Worm (Caenorhabditis elegans): ENCODE data around the gene B0563.18.

ce11 chrX:9212675-9213074 is 40.3 kb downstream of the B0563.18 start:
- TF ChIP-seq nhr-237 (tag; optimal IDR thresholded peaks at IDR 0.05) = no peak
- TF ChIP-seq nhr-12 (tag; optimal IDR thresholded peaks at IDR 0.05) = no peak
- no peak for TF ChIP-seq Y116A8C.19 (tag; optimal IDR thresholded peaks at IDR 0.05; ENCODE audit: borderline replicate concordance)
- no peak for TF ChIP-seq irx-1 (tag; optimal IDR thresholded peaks at IDR 0.05)
- TF ChIP-seq ceh-8 (GFP tag; optimal IDR thresholded peaks at IDR 0.05) = no peak
- TF ChIP-seq zip-4 (GFP tag; optimal IDR thresholded peaks at IDR 0.05) = no peak
- TF ChIP-seq ama-1 (optimal IDR thresholded peaks at IDR 0.05) = no peak
- TF ChIP-seq fkh-10 (GFP tag; optimal IDR thresholded peaks at IDR 0.05) = no peak
- TF ChIP-seq isw-1 (GFP tag; IDR thresholded peaks at IDR 0.05) = no peak
- no peak for TF ChIP-seq unc-86 (tag; optimal IDR thresholded peaks at IDR 0.05)

Data from whole organism, L1 larva.